Worm (Caenorhabditis elegans): ENCODE data around the gene hpo-34.

ce11 chrX:11551808-11552207, 32.9 kb upstream of the hpo-34 start:
- no peak for TF ChIP-seq nhr-237 (tag; optimal IDR thresholded peaks at IDR 0.05)
- TF ChIP-seq nhr-76 (tag; optimal IDR thresholded peaks at IDR 0.05) = no peak
- no peak for TF ChIP-seq lin-39 (tag; optimal IDR thresholded peaks at IDR 0.05)
- no peak for TF ChIP-seq nhr-67 (tag; optimal IDR thresholded peaks at IDR 0.05)

All from whole organism, L3 larva.